Worm (Caenorhabditis elegans) whole organism, mixed stage, embryonic: ENCODE results near the gene acy-3.

Source experiments
- M03D4.4 ChIP-seq: sonication (generic microtip); optimal IDR thresholded peaks from 2 replicates; lab custom pipeline; 2017; ENCODE audit warnings: mild to moderate bottlenecking, missing genetic modification characterization, missing compliant biosample characterization
- bed-3 ChIP-seq: fragments of 200-800 bp; sonication (Bioruptor generic); optimal IDR thresholded peaks from 3 replicates; lab custom pipeline; 2018; ENCODE audit warnings: mild to moderate bottlenecking, missing genetic modification characterization, moderate library complexity, missing compliant biosample characterization
- blmp-1 ChIP-seq: fragments of 150-350 bp; optimal IDR thresholded peaks from 2 replicates; lab custom pipeline; 2014; ENCODE audit warnings: missing biosample characterization, missing genetic modification characterization
- ceh-39 ChIP-seq: fragments of 150-350 bp; optimal IDR thresholded peaks from 2 replicates; lab custom pipeline; 2014; ENCODE audit warnings: missing biosample characterization, missing genetic modification characterization
- ceh-43 ChIP-seq: fragments of 200-800 bp; sonication (Bioruptor generic); optimal IDR thresholded peaks from 2 replicates; lab custom pipeline; 2018; ENCODE audit warnings: mild to moderate bottlenecking, missing genetic modification characterization, moderate library complexity, missing compliant biosample characterization
- ceh-83 ChIP-seq: fragments of 200-800 bp; sonication (Bioruptor generic); optimal IDR thresholded peaks from 2 replicates; lab custom pipeline; 2018; ENCODE audit warnings: mild to moderate bottlenecking, missing genetic modification characterization, missing compliant biosample characterization
- ces-1 ChIP-seq: fragments of 150-350 bp; optimal IDR thresholded peaks from 2 replicates; lab custom pipeline; 2014; ENCODE audit warnings: missing biosample characterization, missing genetic modification reagents, missing genetic modification characterization
- cnd-1 ChIP-seq: fragments of 200-800 bp; sonication (Bioruptor generic); optimal IDR thresholded peaks from 2 replicates; lab custom pipeline; 2018; ENCODE audit warnings: mild to moderate bottlenecking, missing genetic modification characterization, missing compliant biosample characterization
- drap-1 ChIP-seq: fragments of 200-800 bp; sonication (Bioruptor generic); optimal IDR thresholded peaks from 3 replicates; lab custom pipeline; 2018; ENCODE audit warnings: mild to moderate bottlenecking, missing genetic modification characterization, missing compliant biosample characterization
- elt-1 ChIP-seq: sonication (generic microtip); optimal IDR thresholded peaks from 2 replicates; lab custom pipeline; 2017; ENCODE audit warnings: missing genetic modification characterization, mild to moderate bottlenecking, missing compliant biosample characterization, antibody characterized with exemption, moderate library complexity, borderline replicate concordance; ENCODE audit not compliant: insufficient read depth
- elt-3 ChIP-seq: fragments of 150-350 bp; optimal IDR thresholded peaks from 2 replicates; lab custom pipeline; 2014; ENCODE audit warnings: missing biosample characterization, missing genetic modification characterization
- flh-1 ChIP-seq: fragments of 200-800 bp; sonication (Bioruptor generic); optimal IDR thresholded peaks from 2 replicates; lab custom pipeline; 2018; ENCODE audit warnings: mild to moderate bottlenecking, missing genetic modification characterization, moderate library complexity, missing compliant biosample characterization
- ham-2 ChIP-seq: fragments of 200-800 bp; sonication (Bioruptor generic); optimal IDR thresholded peaks from 2 replicates; lab custom pipeline; 2018; ENCODE audit warnings: mild to moderate bottlenecking, missing genetic modification characterization, missing compliant biosample characterization
- hlh-1 ChIP-seq: fragments of 150-350 bp; optimal IDR thresholded peaks from 2 replicates; lab custom pipeline; 2014; ENCODE audit warnings: missing biosample characterization, missing genetic modification reagents, missing genetic modification characterization
- lin-13 ChIP-seq: fragments of 150-350 bp; optimal IDR thresholded peaks from 2 replicates; lab custom pipeline; 2014; ENCODE audit warnings: missing biosample characterization, missing genetic modification characterization
- lin-32 ChIP-seq: fragments of 200-800 bp; sonication (Bioruptor generic); optimal IDR thresholded peaks from 2 replicates; lab custom pipeline; 2018; ENCODE audit warnings: mild to moderate bottlenecking, missing genetic modification characterization, missing compliant biosample characterization
- lsy-2 ChIP-seq: fragments of 150-350 bp; optimal IDR thresholded peaks from 2 replicates; lab custom pipeline; 2014; ENCODE audit warnings: missing biosample characterization, missing genetic modification characterization
- mab-5 ChIP-seq: fragments of 150-350 bp; optimal IDR thresholded peaks from 2 replicates; lab custom pipeline; 2014; ENCODE audit warnings: missing biosample characterization, missing genetic modification characterization
- mep-1 ChIP-seq: fragments of 150-350 bp; optimal IDR thresholded peaks from 2 replicates; lab custom pipeline; 2017; ENCODE audit warnings: missing biosample characterization, missing genetic modification reagents, missing genetic modification characterization, inconsistent platforms
- mls-2 ChIP-seq: sonication (generic microtip); optimal IDR thresholded peaks from 2 replicates; lab custom pipeline; 2016; ENCODE audit warnings: mild to moderate bottlenecking, missing genetic modification characterization, moderate library complexity, missing compliant biosample characterization
- nhr-12 ChIP-seq: fragments of 150-350 bp; optimal IDR thresholded peaks from 2 replicates; lab custom pipeline; 2014; ENCODE audit warnings: missing biosample characterization, missing genetic modification characterization
- nhr-2 ChIP-seq: fragments of 150-350 bp; optimal IDR thresholded peaks from 2 replicates; lab custom pipeline; 2014; ENCODE audit warnings: missing biosample characterization, missing genetic modification characterization
- nhr-237 ChIP-seq: fragments of 150-350 bp; optimal IDR thresholded peaks from 2 replicates; lab custom pipeline; 2014; ENCODE audit warnings: missing biosample characterization, missing genetic modification characterization
- nhr-28 ChIP-seq: fragments of 150-350 bp; optimal IDR thresholded peaks from 2 replicates; lab custom pipeline; 2014; ENCODE audit warnings: missing biosample characterization, missing genetic modification characterization
- nhr-76 ChIP-seq: sonication (generic microtip); optimal IDR thresholded peaks from 2 replicates; lab custom pipeline; 2017; ENCODE audit warnings: missing biosample characterization, missing genetic modification characterization
- pha-4 ChIP-seq: fragments of 150-350 bp; optimal IDR thresholded peaks from 2 replicates; lab custom pipeline; 2018; ENCODE audit warnings: missing biosample characterization, missing genetic modification reagents, missing genetic modification characterization
- sem-2 ChIP-seq: fragments of 200-800 bp; sonication (Bioruptor generic); optimal IDR thresholded peaks from 2 replicates; lab custom pipeline; 2018; ENCODE audit warnings: mild to moderate bottlenecking, missing genetic modification characterization, missing compliant biosample characterization
- snpc-4 ChIP-seq: fragments of 150-350 bp; optimal IDR thresholded peaks from 2 replicates; lab custom pipeline; 2014; ENCODE audit warnings: missing biosample characterization, missing genetic modification characterization
- sptf-1 ChIP-seq: sonication (generic microtip); optimal IDR thresholded peaks from 2 replicates; lab custom pipeline; 2017; ENCODE audit warnings: mild to moderate bottlenecking, missing genetic modification characterization, moderate library complexity, missing compliant biosample characterization
- tbx-8 ChIP-seq: fragments of 200-800 bp; sonication (Bioruptor generic); optimal IDR thresholded peaks from 2 replicates; lab custom pipeline; 2018; ENCODE audit warnings: mild to moderate bottlenecking, missing genetic modification characterization, moderate library complexity, missing compliant biosample characterization
- unc-120 ChIP-seq: sonication (generic microtip); optimal IDR thresholded peaks from 2 replicates; lab custom pipeline; 2017; ENCODE audit warnings: missing genetic modification characterization, missing compliant biosample characterization; ENCODE audit not compliant: poor library complexity, severe bottlenecking
- unc-39 ChIP-seq: fragments of 150-350 bp; optimal IDR thresholded peaks from 2 replicates; lab custom pipeline; 2014; ENCODE audit warnings: missing biosample characterization, missing genetic modification characterization
- unc-62 ChIP-seq: fragments of 150-350 bp; optimal IDR thresholded peaks from 2 replicates; lab custom pipeline; 2014; ENCODE audit warnings: missing biosample characterization, missing genetic modification reagents, missing genetic modification characterization
- zip-8 ChIP-seq: fragments of 150-350 bp; optimal IDR thresholded peaks from 2 replicates; lab custom pipeline; 2014; ENCODE audit warnings: missing biosample characterization, missing genetic modification characterization
- ztf-11 ChIP-seq: fragments of 150-350 bp; optimal IDR thresholded peaks from 2 replicates; lab custom pipeline; 2014; ENCODE audit warnings: missing biosample characterization, missing genetic modification characterization

The acy-3 gene

DNA sequence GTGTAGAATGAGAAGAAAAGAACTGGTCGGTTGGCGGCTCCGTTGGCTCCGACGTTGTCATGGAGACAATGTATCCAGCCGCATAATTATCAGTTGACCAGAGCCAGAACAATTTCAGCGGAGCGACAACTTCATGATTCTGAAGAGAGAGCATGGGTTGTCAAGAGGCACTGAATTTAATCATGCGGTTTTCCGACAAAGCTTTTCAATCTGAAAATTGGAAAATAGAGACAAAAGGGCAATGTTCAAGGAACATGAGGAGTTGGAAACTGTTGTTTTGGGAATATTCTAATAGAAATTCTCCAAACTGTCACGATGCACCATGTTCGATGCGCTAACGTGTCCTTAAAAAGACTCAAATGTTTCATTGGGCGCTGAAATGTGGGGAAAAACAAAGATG is 18.1 kb upstream of the acy-3 start, which contains the start of gene xbx-5:
Gene xbx-5 (minus strand): TSS at position 56 of the 400 bp plus-strand sequence.
- TF ChIP-seq tbx-8 (GFP tag; lab: Kevin White, UChicago) = no peak
- TF ChIP-seq sptf-1 (tag; lab: Kevin White, UChicago) = no peak
- TF ChIP-seq nhr-76 (tag; lab: Kevin White, UChicago) = no peak
- TF ChIP-seq nhr-2 (tag; lab: Kevin White, UChicago) = no peak
- TF ChIP-seq ceh-39 (tag; lab: Kevin White, UChicago) = no peak
- TF ChIP-seq nhr-12 (tag; lab: Kevin White, UChicago) = no peak
- no peak for TF ChIP-seq nhr-28 (tag; lab: Kevin White, UChicago)
- TF ChIP-seq nhr-237 = no peak

DNA sequence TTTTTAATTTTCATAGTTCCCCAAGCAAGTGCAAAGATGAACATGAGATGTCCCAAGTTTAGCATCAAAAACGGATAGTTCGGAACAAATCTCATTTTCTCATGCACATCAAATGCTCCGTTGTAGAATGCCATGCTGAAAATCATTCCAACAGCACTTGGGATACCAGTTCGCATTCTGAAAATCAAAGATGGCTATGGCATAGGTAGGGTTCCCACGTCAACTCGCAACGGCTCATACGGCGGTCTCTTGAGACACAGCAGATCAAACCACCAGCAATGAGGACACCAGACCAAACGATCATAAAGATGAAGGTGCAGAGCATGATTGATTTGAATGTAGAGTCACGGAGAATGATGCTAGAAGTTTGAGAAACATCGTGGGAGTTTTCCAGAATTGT is 16.8 kb upstream of the acy-3 start:
- TF ChIP-seq unc-62 (GFP tag; lab: Kevin White, UChicago) (no peak), blmp-1 (no peak), zip-8 (tag; lab: Kevin White, UChicago) (no peak), snpc-4 (tag; lab: Kevin White, UChicago) (no peak), lin-13 (tag; lab: Kevin White, UChicago) (no peak), ceh-83 (GFP tag; lab: Kevin White, UChicago) (no peak), mls-2 (tag; lab: Kevin White, UChicago) (no peak), unc-39 (tag; lab: Kevin White, UChicago) (no peak)

DNA sequence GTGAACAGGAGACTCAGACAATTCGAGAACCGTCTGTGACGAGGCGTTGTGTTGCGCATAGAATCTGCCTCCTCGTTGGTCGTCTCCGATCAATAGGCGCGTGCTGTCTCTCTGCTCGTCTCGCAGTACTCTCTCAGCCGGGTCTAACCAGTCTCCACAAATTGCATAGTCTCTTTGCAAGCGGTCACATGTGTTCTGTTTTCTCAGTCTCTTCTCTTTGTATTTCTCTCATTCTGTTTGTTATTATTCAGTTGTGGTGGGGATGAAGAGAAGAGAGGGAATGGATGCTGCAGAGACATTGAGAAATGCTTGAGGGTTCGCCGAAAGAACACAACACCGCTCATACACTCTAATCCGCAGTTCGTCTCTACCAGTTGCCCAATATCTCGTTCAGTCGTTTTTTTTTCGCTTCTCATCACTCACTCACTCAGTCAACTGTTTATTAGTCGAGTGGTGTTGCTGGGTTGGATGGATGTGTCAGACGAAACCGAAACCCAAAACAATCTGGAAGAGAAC is 15.2 kb upstream of the acy-3 start:
- TF ChIP-seq hlh-1 (tag; lab: Kevin White, UChicago) (peak; percentile 93), unc-120 (tag; lab: Kevin White, UChicago) (peak; percentile 72), nhr-12 (tag; lab: Kevin White, UChicago) (peak; percentile 51), mls-2 (tag; lab: Kevin White, UChicago) (peak; percentile 76), bed-3 (GFP tag; lab: Kevin White, UChicago) (no peak), elt-1 (tag; lab: Kevin White, UChicago) (no peak), snpc-4 (tag; lab: Kevin White, UChicago) (no peak), pha-4 (peak; percentile 93), zip-8 (tag; lab: Kevin White, UChicago) (peak; percentile 33), blmp-1 (peak; percentile 29), ztf-11 (peak; percentile 65), ham-2 (GFP tag; lab: Kevin White, UChicago) (peak; percentile 86), nhr-237 (peak; percentile 95), ces-1 (peak; percentile 97), nhr-28 (tag; lab: Kevin White, UChicago) (peak; percentile 45), ceh-39 (tag; lab: Kevin White, UChicago) (peak; percentile 57), drap-1 (peak; percentile 70), unc-39 (tag; lab: Kevin White, UChicago) (no peak), lsy-2 (tag; lab: Kevin White, UChicago) (peak; percentile 86), lin-13 (tag; lab: Kevin White, UChicago) (peak; percentile 39), ceh-83 (GFP tag; lab: Kevin White, UChicago) (no peak), flh-1 (GFP tag; lab: Kevin White, UChicago) (no peak), M03D4.4 (tag; lab: Kevin White, UChicago) (peak; percentile 40), mab-5 (tag; lab: Kevin White, UChicago) (no peak), sptf-1 (tag; lab: Kevin White, UChicago) (peak; percentile 80), sem-2 (GFP tag; lab: Kevin White, UChicago) (no peak), cnd-1 (tag; lab: Kevin White, UChicago) (peak; percentile 67), mep-1 (tag; lab: Kevin White, UChicago) (peak; percentile 66), ceh-43 (GFP tag; lab: Kevin White, UChicago) (no peak), nhr-76 (tag; lab: Kevin White, UChicago) (no peak), nhr-2 (tag; lab: Kevin White, UChicago) (peak; percentile 65), lin-32 (peak; percentile 1), tbx-8 (GFP tag; lab: Kevin White, UChicago) (no peak), unc-62 (GFP tag; lab: Kevin White, UChicago) (peak; percentile 88), elt-3 (tag; lab: Kevin White, UChicago) (peak; percentile 50)
